Worm (Caenorhabditis elegans): Measurements from ENCODE around the gene srw-97.

ce11 chrII:1683742-1684141 is 14.9 kb upstream of the srw-97 start, which contains the start of gene fbxb-25:
- TF ChIP-seq pha-4 (tag; optimal IDR thresholded peaks at IDR 0.05): no peak
- no peak for TF ChIP-seq hlh-15 (tag; optimal IDR thresholded peaks at IDR 0.05)
- no peak for TF ChIP-seq pha-2 (tag; optimal IDR thresholded peaks at IDR 0.05)
- TF ChIP-seq ama-1 (optimal IDR thresholded peaks at IDR 0.05): no peak
- no peak for TF ChIP-seq dve-1 (tag; optimal IDR thresholded peaks at IDR 0.05)
- TF ChIP-seq syd-9 (tag; optimal IDR thresholded peaks at IDR 0.05): no peak
- TF ChIP-seq unc-86 (tag; optimal IDR thresholded peaks at IDR 0.05): no peak
- no peak for TF ChIP-seq pros-1 (tag; optimal IDR thresholded peaks at IDR 0.05)
- no peak for TF ChIP-seq nhr-11 (tag; optimal IDR thresholded peaks at IDR 0.05)
- TF ChIP-seq lin-11 (tag; optimal IDR thresholded peaks at IDR 0.05): no peak
- no peak for TF ChIP-seq elt-4 (tag; optimal IDR thresholded peaks at IDR 0.05)

Measured in whole organism, late embryonic.